Comparison of ENCODE assay signal across 2 fruit fly cellular contexts in genomic region chr3L:11035039-11035438, dm6.
TF ChIP-seq lines count a peak whose summit lies in the region.

No protein-coding gene starts in this region.

- TF ChIP-seq CTCF in whole organism, embryonic (GFP tag; optimal IDR thresholded peaks at IDR 0.05; lab: Kevin White, UChicago), result no peak

TF ChIP-seq in whole organism, embryonic, 481 proteins besides CTCF, POLR2A, EP300 and RAD21:
- TF ChIP-seq tll (GFP tag; optimal IDR thresholded peaks at IDR 0.05; lab: Kevin White, UChicago) (peak in 1 of 2 experiments; percentile 79), CG10209 (GFP tag; optimal IDR thresholded peaks at IDR 0.05; lab: Kevin White, UChicago) (no peak), CG15479 (GFP tag; optimal IDR thresholded peaks at IDR 0.05; lab: Kevin White, UChicago) (peak; percentile 90), CG2116 (GFP tag; optimal IDR thresholded peaks at IDR 0.05; lab: Kevin White, UChicago) (no peak), Pdp1 (GFP tag; optimal IDR thresholded peaks at IDR 0.05; lab: Kevin White, UChicago) (peak in 1 of 2 experiments; percentile 72), cg (GFP tag; optimal IDR thresholded peaks at IDR 0.05; lab: Kevin White, UChicago) (peak; percentile 33)
TF ChIP-seq in whole organism, embryonic: peak in this region for 4.

TF ChIP-seq in whole organism, prepupa, 60 proteins besides CTCF, POLR2A, EP300 and RAD21:
- TF ChIP-seq net (GFP tag; optimal IDR thresholded peaks at IDR 0.05; lab: Kevin White, UChicago), result no peak
- TF ChIP-seq vri (GFP tag; optimal IDR thresholded peaks at IDR 0.05; lab: Kevin White, UChicago), result peak; percentile 63
TF ChIP-seq in whole organism, prepupa: peak in this region for 1.
